Worm (Caenorhabditis elegans): ENCODE results near the gene cest-9.2.
A peak's percentile ranks its signal among the peaks of the same experiment; 100 is the strongest.

ce11 chrX:12241457-12241856, 19.5 kb downstream of the cest-9.2 start, which contains the start of gene cest-3:
- TF ChIP-seq lin-39 (tag; optimal IDR thresholded peaks at IDR 0.05) (no peak), fos-1 (tag; optimal IDR thresholded peaks at IDR 0.05) (peak; percentile 13), F13H6.1 (tag; optimal IDR thresholded peaks at IDR 0.05) (no peak), nhr-237 (tag; optimal IDR thresholded peaks at IDR 0.05) (no peak), nhr-10 (tag; optimal IDR thresholded peaks at IDR 0.05) (no peak), unc-62 (GFP tag; optimal IDR thresholded peaks at IDR 0.05) (no peak), ceh-82 (tag; optimal IDR thresholded peaks at IDR 0.05) (no peak), ZK546.5 (tag; optimal IDR thresholded peaks at IDR 0.05) (no peak), nhr-23 (tag; optimal IDR thresholded peaks at IDR 0.05) (no peak), lin-13 (GFP tag; optimal IDR thresholded peaks at IDR 0.05) (no peak), ama-1 (optimal IDR thresholded peaks at IDR 0.05) (no peak), peb-1 (tag; optimal IDR thresholded peaks at IDR 0.05) (no peak)

Measured in whole organism, L2 larva.